Worm (Caenorhabditis elegans): ENCODE results near the gene ubh-4.

The ubh-4 gene

DNA sequence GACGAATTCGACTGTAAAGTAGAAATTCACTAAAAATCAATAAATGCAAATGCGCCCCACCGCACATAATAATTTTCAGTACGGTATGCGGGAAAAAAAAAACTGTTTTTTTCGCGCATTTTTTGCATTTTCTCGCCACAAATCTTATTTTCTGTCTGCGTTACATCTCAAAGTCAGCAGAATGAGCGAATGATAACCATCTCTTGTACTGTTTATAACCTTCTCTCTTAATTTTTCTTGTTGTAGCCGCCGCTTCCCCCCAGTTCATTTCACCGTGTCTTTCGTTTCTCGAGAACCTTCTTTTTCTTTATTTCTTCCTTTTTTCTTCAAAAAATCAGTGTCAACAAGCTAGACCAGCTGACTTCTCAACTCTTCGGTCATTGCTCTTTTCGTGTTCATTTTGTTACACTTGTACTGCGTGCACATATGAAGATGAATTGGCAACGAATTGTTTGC is 23.9 kb downstream of the ubh-4 start (continued):
- no peak for TF ChIP-seq daf-12 (tag; optimal IDR thresholded peaks at IDR 0.05)
- TF ChIP-seq dmd-8 (GFP tag; IDR thresholded peaks at IDR 0.05): 0 out of 2 replicates have a peak, but pooled peaks have one; percentile 3
- peak; percentile 11 for TF ChIP-seq gei-8 (GFP tag; optimal IDR thresholded peaks at IDR 0.05)
- no peak for TF ChIP-seq ama-1 (optimal IDR thresholded peaks at IDR 0.05)
- TF ChIP-seq skn-1 (tag; optimal IDR thresholded peaks at IDR 0.05): no peak
- peak; percentile 42; the same call in 1 of the 2 replicates for TF ChIP-seq lin-29 (GFP tag; IDR thresholded peaks at IDR 0.05)
- no peak for TF ChIP-seq daf-16 (GFP tag; optimal IDR thresholded peaks at IDR 0.05)
- peak; percentile 77 for TF ChIP-seq daf-16 (tag; optimal IDR thresholded peaks at IDR 0.05)
- no peak for TF ChIP-seq zip-2 (tag; optimal IDR thresholded peaks at IDR 0.05)
- TF ChIP-seq lir-3 (tag; optimal IDR thresholded peaks at IDR 0.05): no peak
- TF ChIP-seq nhr-42 (GFP tag; IDR thresholded peaks at IDR 0.05): no peak
- no peak for TF ChIP-seq madf-9 (GFP tag; conservative IDR thresholded peaks at IDR 0.05)
- TF ChIP-seq ceh-62 (tag; optimal IDR thresholded peaks at IDR 0.05): no peak
- TF ChIP-seq spr-1 (tag; optimal IDR thresholded peaks at IDR 0.05): no peak
- TF ChIP-seq ZK546.5 (tag; optimal IDR thresholded peaks at IDR 0.05): no peak
- TF ChIP-seq lin-13 (GFP tag; optimal IDR thresholded peaks at IDR 0.05): no peak
- no peak for TF ChIP-seq jun-1 (tag; optimal IDR thresholded peaks at IDR 0.05)
- TF ChIP-seq zfp-2 (tag; optimal IDR thresholded peaks at IDR 0.05): no peak
- no peak for TF ChIP-seq snpc-1.2 (GFP tag; IDR thresholded peaks at IDR 0.05)
- TF ChIP-seq dmd-6 (GFP tag; IDR thresholded peaks at IDR 0.05): peak; percentile 48
- TF ChIP-seq ceh-32 (tag; optimal IDR thresholded peaks at IDR 0.05; ENCODE audit: poor library complexity): no peak
- TF ChIP-seq set-16 (GFP tag; IDR thresholded peaks at IDR 0.05): no peak
- TF ChIP-seq F44E2.7 (GFP tag; IDR thresholded peaks at IDR 0.05): no peak
- TF ChIP-seq spr-3 (GFP tag; optimal IDR thresholded peaks at IDR 0.05): no peak
- TF ChIP-seq T20F7.1 (GFP tag; optimal IDR thresholded peaks at IDR 0.05): no peak
- TF ChIP-seq lin-1 (GFP tag; IDR thresholded peaks at IDR 0.05): peak; percentile 38; the same call in 1 of the 2 replicates
- no peak for TF ChIP-seq ztf-11 (tag; optimal IDR thresholded peaks at IDR 0.05)
- TF ChIP-seq lin-38 (GFP tag; IDR thresholded peaks at IDR 0.05): peak; percentile 93
- peak; percentile 71 for TF ChIP-seq hlh-30 (tag; optimal IDR thresholded peaks at IDR 0.05; ENCODE audit: insufficient read depth)
- no peak for TF ChIP-seq ces-1 (GFP tag; optimal IDR thresholded peaks at IDR 0.05)
- no peak for TF ChIP-seq zip-11 (GFP tag; IDR thresholded peaks at IDR 0.05)
- TF ChIP-seq nhr-48 (tag; optimal IDR thresholded peaks at IDR 0.05): no peak
- 0 out of 2 replicates have a peak, but pooled peaks have one; percentile 54 for TF ChIP-seq ctbp-1 (GFP tag; IDR thresholded peaks at IDR 0.05)
- no peak for TF ChIP-seq saeg-2 (GFP tag; IDR thresholded peaks at IDR 0.05)
- TF ChIP-seq nhr-28 (tag; optimal IDR thresholded peaks at IDR 0.05): peak; percentile 60
- peak; percentile 63 for TF ChIP-seq hlh-11 (tag; optimal IDR thresholded peaks at IDR 0.05)
- no peak for TF ChIP-seq F10B5.3 (tag; optimal IDR thresholded peaks at IDR 0.05)
- no peak for TF ChIP-seq F49E8.2 (tag; optimal IDR thresholded peaks at IDR 0.05; ENCODE audit: borderline replicate concordance)
- TF ChIP-seq lin-39 (tag; optimal IDR thresholded peaks at IDR 0.05): no peak
- TF ChIP-seq attf-4 (tag; optimal IDR thresholded peaks at IDR 0.05): no peak

ce11 chrII:8012071-8013031 is 27.0 kb downstream of the ubh-4 start, which contains the start of gene DH11.2:
Gene DH11.2 (plus strand): TSS chrII:8012816.
- TF ChIP-seq nhr-76 (tag; optimal IDR thresholded peaks at IDR 0.05) (no peak), ceh-82 (tag; optimal IDR thresholded peaks at IDR 0.05) (no peak), madf-9 (GFP tag; conservative IDR thresholded peaks at IDR 0.05) (no peak), nhr-111 (GFP tag; optimal IDR thresholded peaks at IDR 0.05) (no peak), snpc-1.2 (GFP tag; IDR thresholded peaks at IDR 0.05) (no peak), hlh-30 (tag; optimal IDR thresholded peaks at IDR 0.05; ENCODE audit: insufficient read depth) (peak; percentile 65), sdz-12 (GFP tag; optimal IDR thresholded peaks at IDR 0.05) (no peak), cey-2 (tag; optimal IDR thresholded peaks at IDR 0.05; ENCODE audit: borderline replicate concordance, insufficient read depth) (no peak), dmd-6 (GFP tag; IDR thresholded peaks at IDR 0.05) (peak; percentile 58), dmd-9 (GFP tag; IDR thresholded peaks at IDR 0.05) (no peak), arid-1 (GFP tag; conservative IDR thresholded peaks at IDR 0.05) (no peak), hlh-11 (tag; optimal IDR thresholded peaks at IDR 0.05) (peak; percentile 66), ceh-44 (GFP tag; IDR thresholded peaks at IDR 0.05) (no peak), mxl-3 (GFP tag; optimal IDR thresholded peaks at IDR 0.05) (no peak), lin-38 (GFP tag; IDR thresholded peaks at IDR 0.05) (no peak), lin-29 (GFP tag; IDR thresholded peaks at IDR 0.05) (no peak), mxl-2 (GFP tag; conservative IDR thresholded peaks at IDR 0.05) (no peak)

All from whole organism, L4 larva.